Worm (Caenorhabditis elegans) whole organism, early embryonic: Measurements from ENCODE around the gene atx-3.
"Not testable (repeated sequence)": the region's sequence is repeated elsewhere in the genome, so short reads cannot be mapped to it uniquely, and the experiment has no call there.

Experiments
- B0310.2 ChIP-seq: sonication (generic microtip); optimal IDR thresholded peaks from 2 replicates; lab custom pipeline; 2016; ENCODE audit warnings: mild to moderate bottlenecking, missing genetic modification characterization, missing compliant biosample characterization
- F13C5.2 ChIP-seq: sonication (generic microtip); optimal IDR thresholded peaks from 2 replicates; lab custom pipeline; 2017; ENCODE audit warnings: mild to moderate bottlenecking, missing genetic modification characterization, inconsistent platforms, missing compliant biosample characterization
- aly-1 ChIP-seq: sonication (generic microtip); optimal IDR thresholded peaks from 2 replicates; lab custom pipeline; 2016; ENCODE audit warnings: missing genetic modification characterization, missing compliant biosample characterization
- ama-1 ChIP-seq: fragments of 150-350 bp; optimal IDR thresholded peaks from 2 replicates; lab custom pipeline; 2014
- ceh-13 ChIP-seq: fragments of 200-800 bp; sonication (Bioruptor generic); optimal IDR thresholded peaks from 2 replicates; lab custom pipeline; 2018; ENCODE audit warnings: mild to moderate bottlenecking, missing genetic modification characterization, missing compliant biosample characterization
- ets-7 ChIP-seq: sonication (generic microtip); optimal IDR thresholded peaks from 2 replicates; lab custom pipeline; 2016; ENCODE audit warnings: missing genotype, missing genetic modification characterization, missing compliant biosample characterization
- hmbx-1 ChIP-seq: sonication (generic microtip); optimal IDR thresholded peaks from 2 replicates; lab custom pipeline; 2016; ENCODE audit warnings: mild to moderate bottlenecking, missing genetic modification characterization, missing compliant biosample characterization
- hmg-4 ChIP-seq: fragments of 200-800 bp; sonication (Bioruptor generic); optimal IDR thresholded peaks from 2 replicates; lab custom pipeline; 2018; ENCODE audit warnings: mild to moderate bottlenecking, missing genetic modification characterization, missing compliant biosample characterization
- sea-1 ChIP-seq: fragments of 200-800 bp; sonication (Bioruptor generic); conservative IDR thresholded peaks from 2 replicates; pipeline ENCODE4 v1.3.6; 2022; ENCODE audit warnings: missing genetic modification characterization, missing compliant biosample characterization
- tbx-37 ChIP-seq: fragments of 200-800 bp; sonication (Bioruptor generic); conservative IDR thresholded peaks from 2 replicates; pipeline ENCODE4 v1.3.6; 2022; ENCODE audit warnings: missing genetic modification reagents, missing genetic modification characterization, missing compliant biosample characterization

- TF ChIP-seq ama-1 (lab: Kevin White, UChicago); tbx-37 (GFP tag; lab: Robert Waterston, UW); aly-1 (tag; lab: Kevin White, UChicago); hmg-4 (GFP tag; lab: Kevin White, UChicago); ets-7 (tag; lab: Kevin White, UChicago); hmbx-1; B0310.2; F13C5.2 (tag; lab: Kevin White, UChicago); sea-1 (GFP tag; lab: Robert Waterston, UW); ceh-13 (GFP tag; lab: Kevin White, UChicago): not testable (repeated sequence)
Observed at ce11 chrV:15590183-15590667, 13.0 kb upstream of the atx-3 start, which contains the start of gene F28F8.7.
